Worm (Caenorhabditis elegans) whole organism, L3 larva: ENCODE measurements around the gene K06H7.8.

Experiments
- R02D3.7 ChIP-seq: fragments of 150-350 bp; optimal IDR thresholded peaks from 2 replicates; lab custom pipeline; 2014; ENCODE audit warnings: missing biosample characterization, missing genetic modification characterization
- ZK546.5 ChIP-seq: sonication (generic microtip); optimal IDR thresholded peaks from 2 replicates; lab custom pipeline; 2017; ENCODE audit warnings: missing biosample characterization, missing genetic modification characterization
- aly-2 ChIP-seq: fragments of 150-350 bp; optimal IDR thresholded peaks from 2 replicates; lab custom pipeline; 2014; ENCODE audit warnings: missing biosample characterization, missing genetic modification characterization
- ama-1 ChIP-seq: fragments of 150-350 bp; optimal IDR thresholded peaks from 2 replicates; lab custom pipeline; 2018
- ceh-16 ChIP-seq: sonication (generic microtip); optimal IDR thresholded peaks from 2 replicates; lab custom pipeline; 2017; ENCODE audit warnings: missing biosample characterization, missing genetic modification characterization
- ceh-28 ChIP-seq: fragments of 150-350 bp; optimal IDR thresholded peaks from 2 replicates; lab custom pipeline; 2014; ENCODE audit warnings: missing biosample characterization, missing genetic modification reagents, missing genetic modification characterization
- ceh-82 ChIP-seq: fragments of 150-350 bp; optimal IDR thresholded peaks from 2 replicates; lab custom pipeline; 2014; ENCODE audit warnings: missing biosample characterization, missing genetic modification characterization
- ceh-9 ChIP-seq: sonication (generic microtip); optimal IDR thresholded peaks from 2 replicates; lab custom pipeline; 2018; ENCODE audit warnings: missing biosample characterization, missing genetic modification characterization
- daf-12 ChIP-seq: fragments of 150-350 bp; optimal IDR thresholded peaks from 2 replicates; lab custom pipeline; 2014; ENCODE audit warnings: missing biosample characterization, missing genetic modification reagents, missing genetic modification characterization
- egl-27 ChIP-seq: sonication (generic microtip); optimal IDR thresholded peaks from 4 replicates; lab custom pipeline; 2017; ENCODE audit warnings: missing biosample characterization, missing genetic modification reagents, missing genetic modification characterization
- egl-5 ChIP-seq: fragments of 150-350 bp; optimal IDR thresholded peaks from 2 replicates; lab custom pipeline; 2017; ENCODE audit warnings: missing biosample characterization, missing genetic modification reagents, missing genetic modification characterization, inconsistent platforms
- elt-1 ChIP-seq: fragments of 150-350 bp; optimal IDR thresholded peaks from 2 replicates; lab custom pipeline; 2014; ENCODE audit warnings: missing biosample characterization, missing genetic modification characterization
- elt-2 ChIP-seq: sonication (generic microtip); optimal IDR thresholded peaks from 2 replicates; lab custom pipeline; 2016; ENCODE audit warnings: missing genetic modification reagents, mild to moderate bottlenecking, missing genetic modification characterization, missing compliant biosample characterization
- elt-3 ChIP-seq, 3 experiments: fragments of 150-350 bp in 1 of 3; sonication (generic microtip) in 2 of 3; optimal IDR thresholded peaks; 2 replicates in 2 of 3; 4 replicates in 1 of 3; lab custom pipeline; 2014 to 2017; ENCODE audit warnings: missing biosample characterization in 3 of 3, missing genetic modification characterization in 3 of 3
- eor-1 ChIP-seq, 2 experiments: fragments of 150-350 bp; optimal IDR thresholded peaks; 2 replicates each; lab custom pipeline; 2014 to 2018; ENCODE audit warnings: missing biosample characterization in 2 of 2, missing genetic modification characterization in 2 of 2
- fkh-10 ChIP-seq: sonication (generic microtip); optimal IDR thresholded peaks from 2 replicates; lab custom pipeline; 2017; ENCODE audit warnings: missing biosample characterization, missing genetic modification reagents, missing genetic modification characterization
- fkh-2 ChIP-seq: fragments of 150-350 bp; optimal IDR thresholded peaks from 2 replicates; lab custom pipeline; 2014; ENCODE audit warnings: missing biosample characterization, missing genetic modification reagents, missing genetic modification characterization
- fos-1 ChIP-seq: fragments of 150-350 bp; optimal IDR thresholded peaks from 2 replicates; lab custom pipeline; 2014; ENCODE audit warnings: missing biosample characterization, missing genetic modification characterization
- hmg-11 ChIP-seq: sonication (generic microtip); optimal IDR thresholded peaks from 2 replicates; lab custom pipeline; 2016; ENCODE audit warnings: missing genetic modification characterization, missing compliant biosample characterization
- jun-1 ChIP-seq: fragments of 150-350 bp; optimal IDR thresholded peaks from 2 replicates; lab custom pipeline; 2014; ENCODE audit warnings: missing biosample characterization, missing genetic modification reagents, missing genetic modification characterization
- lin-15B ChIP-seq: fragments of 150-350 bp; optimal IDR thresholded peaks from 2 replicates; lab custom pipeline; 2014; ENCODE audit warnings: missing biosample characterization, missing genetic modification characterization
- lin-39 ChIP-seq: fragments of 150-350 bp; optimal IDR thresholded peaks from 2 replicates; lab custom pipeline; 2018; ENCODE audit warnings: missing biosample characterization, missing genetic modification reagents, missing genetic modification characterization
- lsy-12 ChIP-seq: sonication (generic microtip); optimal IDR thresholded peaks from 2 replicates; lab custom pipeline; 2016; ENCODE audit warnings: mild to moderate bottlenecking, missing genetic modification characterization, missing compliant biosample characterization
- mdl-1 ChIP-seq: fragments of 150-350 bp; optimal IDR thresholded peaks from 2 replicates; lab custom pipeline; 2014; ENCODE audit warnings: missing biosample characterization, missing genetic modification characterization
- mml-1 ChIP-seq: fragments of 150-350 bp; sonication (generic microtip); optimal IDR thresholded peaks from 3 replicates; lab custom pipeline; 2014; ENCODE audit warnings: missing biosample characterization, missing genetic modification characterization
- nfya-1 ChIP-seq: sonication (generic microtip); optimal IDR thresholded peaks from 2 replicates; lab custom pipeline; 2017; ENCODE audit warnings: missing genetic modification characterization, mild to moderate bottlenecking, missing compliant biosample characterization, antibody characterized with exemption, moderate library complexity; ENCODE audit not compliant: insufficient read depth
- nhr-11 ChIP-seq: fragments of 150-350 bp; optimal IDR thresholded peaks from 2 replicates; lab custom pipeline; 2014; ENCODE audit warnings: missing biosample characterization, missing genetic modification characterization
- nhr-12 ChIP-seq: fragments of 150-350 bp; optimal IDR thresholded peaks from 2 replicates; lab custom pipeline; 2014; ENCODE audit warnings: missing biosample characterization, missing genetic modification characterization
- nhr-23 ChIP-seq: fragments of 150-350 bp; optimal IDR thresholded peaks from 2 replicates; lab custom pipeline; 2014; ENCODE audit warnings: missing biosample characterization, missing genetic modification reagents, missing genetic modification characterization
- nhr-237 ChIP-seq: fragments of 150-350 bp; optimal IDR thresholded peaks from 2 replicates; lab custom pipeline; 2014; ENCODE audit warnings: missing biosample characterization, missing genetic modification characterization
- nhr-25 ChIP-seq: sonication (generic microtip); optimal IDR thresholded peaks from 2 replicates; lab custom pipeline; 2017; ENCODE audit warnings: missing biosample characterization, missing genetic modification characterization
- nhr-28 ChIP-seq: fragments of 150-350 bp; optimal IDR thresholded peaks from 2 replicates; lab custom pipeline; 2014; ENCODE audit warnings: missing biosample characterization, missing genetic modification characterization
- nhr-43 ChIP-seq: sonication (generic microtip); optimal IDR thresholded peaks from 2 replicates; lab custom pipeline; 2016; ENCODE audit warnings: mild to moderate bottlenecking, missing genetic modification characterization, missing compliant biosample characterization; ENCODE audit not compliant: poor library complexity, severe bottlenecking
- nhr-67 ChIP-seq: fragments of 150-350 bp; optimal IDR thresholded peaks from 2 replicates; lab custom pipeline; 2014; ENCODE audit warnings: missing biosample characterization, missing genetic modification characterization
- nhr-76 ChIP-seq: fragments of 150-350 bp; sonication (generic microtip); optimal IDR thresholded peaks from 5 replicates; lab custom pipeline; 2014; ENCODE audit warnings: missing biosample characterization, missing genetic modification characterization
- nhr-77 ChIP-seq: fragments of 150-350 bp; optimal IDR thresholded peaks from 2 replicates; lab custom pipeline; 2014; ENCODE audit warnings: missing biosample characterization, missing genetic modification characterization
- pha-4 ChIP-seq: fragments of 150-350 bp; optimal IDR thresholded peaks from 2 replicates; lab custom pipeline; 2014; ENCODE audit warnings: missing biosample characterization, missing genetic modification reagents, missing genetic modification characterization
- pqm-1 ChIP-seq: fragments of 150-350 bp; optimal IDR thresholded peaks from 2 replicates; lab custom pipeline; 2017; ENCODE audit warnings: missing biosample characterization, missing genetic modification characterization, inconsistent platforms
- sea-2 ChIP-seq: fragments of 150-350 bp; sonication (generic microtip); optimal IDR thresholded peaks from 4 replicates; lab custom pipeline; 2014; ENCODE audit warnings: missing biosample characterization, missing genetic modification reagents, missing genetic modification characterization
- skn-1 ChIP-seq: fragments of 150-350 bp; optimal IDR thresholded peaks from 2 replicates; lab custom pipeline; 2014; ENCODE audit warnings: missing biosample characterization, missing genetic modification characterization
- snpc-4 ChIP-seq: fragments of 150-350 bp; optimal IDR thresholded peaks from 2 replicates; lab custom pipeline; 2014; ENCODE audit warnings: missing biosample characterization, missing genetic modification characterization
- tbx-2 ChIP-seq: sonication (generic microtip); optimal IDR thresholded peaks from 2 replicates; lab custom pipeline; 2016; ENCODE audit warnings: mild to moderate bottlenecking, missing genetic modification characterization, missing compliant biosample characterization
- unc-39 ChIP-seq: sonication (generic microtip); optimal IDR thresholded peaks from 4 replicates; lab custom pipeline; 2017; ENCODE audit warnings: missing biosample characterization, missing genetic modification characterization
- unc-62 ChIP-seq: fragments of 150-350 bp; sonication (generic microtip); optimal IDR thresholded peaks from 4 replicates; lab custom pipeline; 2014; ENCODE audit warnings: missing biosample characterization, missing genetic modification reagents, missing genetic modification characterization
- zag-1 ChIP-seq: fragments of 150-350 bp; optimal IDR thresholded peaks from 2 replicates; lab custom pipeline; 2014; ENCODE audit warnings: missing biosample characterization, missing genetic modification characterization
- ztf-11 ChIP-seq: fragments of 150-350 bp; optimal IDR thresholded peaks from 2 replicates; lab custom pipeline; 2014; ENCODE audit warnings: missing biosample characterization, missing genetic modification characterization
- ztf-4 ChIP-seq: fragments of 150-350 bp; optimal IDR thresholded peaks from 2 replicates; lab custom pipeline; 2014; ENCODE audit warnings: missing biosample characterization, missing genetic modification characterization

K06H7.8 gene

DNA sequence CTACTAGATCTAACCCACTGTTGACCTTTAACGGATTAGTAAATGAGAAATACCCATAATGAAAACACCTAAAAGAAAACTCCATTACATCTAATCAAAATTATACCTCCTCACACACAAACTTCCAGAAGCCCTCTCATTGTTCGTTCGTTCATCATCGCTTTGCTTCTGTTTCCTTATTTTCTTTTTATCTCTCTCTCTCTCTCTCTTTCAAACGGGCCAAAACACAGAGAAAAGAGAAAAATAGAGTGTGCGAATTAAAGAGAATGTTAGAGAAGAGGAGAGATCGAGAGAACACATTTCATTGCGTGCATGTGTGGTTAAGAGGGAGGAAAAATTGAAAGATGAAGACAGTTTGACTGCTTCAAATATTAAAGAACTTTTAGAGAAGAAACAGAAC, 26.3 kb upstream of the K06H7.8 start:
- no peak for TF ChIP-seq ceh-16
- TF ChIP-seq egl-5 (tag; lab: Kevin White, UChicago), result peak; percentile 89
- no peak for TF ChIP-seq nhr-43
- peak; percentile 41 for TF ChIP-seq ceh-28
- no peak for TF ChIP-seq ceh-9 (tag; lab: Kevin White, UChicago)
- TF ChIP-seq nfya-1 (tag; lab: Kevin White, UChicago), result peak; percentile 91
- TF ChIP-seq nhr-237 (tag; lab: Kevin White, UChicago), result no peak
- peak; percentile 48 for TF ChIP-seq elt-2 (tag; lab: Kevin White, UChicago)
- no peak for TF ChIP-seq ztf-4 (tag; lab: Kevin White, UChicago)
- no peak for TF ChIP-seq egl-27
- no peak for TF ChIP-seq tbx-2 (tag; lab: Kevin White, UChicago)
- TF ChIP-seq ama-1 (lab: Kevin White, UChicago), result no peak
- peak; percentile 86 for TF ChIP-seq nhr-23 (tag; lab: Kevin White, UChicago)
- no peak for TF ChIP-seq ZK546.5 (tag; lab: Kevin White, UChicago)
- peak; percentile 25 for TF ChIP-seq nhr-25 (tag; lab: Kevin White, UChicago)
- TF ChIP-seq elt-3 (tag; optimal IDR thresholded peaks at IDR 0.05; lab: Kevin White, UChicago), result no peak
- TF ChIP-seq fkh-2 (tag; lab: Kevin White, UChicago), result no peak
- TF ChIP-seq nhr-28 (tag; lab: Kevin White, UChicago), result no peak
- no peak for TF ChIP-seq unc-62 (GFP tag; lab: Kevin White, UChicago)
- TF ChIP-seq pqm-1 (tag; lab: Kevin White, UChicago), result peak; percentile 60
- TF ChIP-seq nhr-11 (tag; lab: Kevin White, UChicago), result no peak
- TF ChIP-seq pha-4 (tag; lab: Kevin White, UChicago), result peak; percentile 79
- peak; percentile 37 for TF ChIP-seq lin-15B (tag; lab: Kevin White, UChicago)
- no peak for TF ChIP-seq mml-1 (tag; lab: Kevin White, UChicago)
- peak; percentile 11 for TF ChIP-seq hmg-11 (tag; lab: Kevin White, UChicago)
- TF ChIP-seq sea-2 (GFP tag; lab: Kevin White, UChicago), result no peak
- no peak for TF ChIP-seq ztf-11 (tag; lab: Kevin White, UChicago)
- TF ChIP-seq elt-1, result peak; percentile 21
- peak; percentile 38 for TF ChIP-seq snpc-4 (tag; lab: Kevin White, UChicago)
- TF ChIP-seq fkh-10 (GFP tag; lab: Kevin White, UChicago), result peak; percentile 67
- no peak for TF ChIP-seq daf-12
- peak; percentile 65 for TF ChIP-seq skn-1 (tag; lab: Kevin White, UChicago)
- TF ChIP-seq eor-1 (tag; optimal IDR thresholded peaks at IDR 0.05; lab: Kevin White, UChicago), result no peak
- no peak for TF ChIP-seq fos-1 (tag; lab: Kevin White, UChicago)
- peak; percentile 31 for TF ChIP-seq mdl-1
- TF ChIP-seq aly-2 (tag; lab: Kevin White, UChicago), result no peak
- peak; percentile 50 for TF ChIP-seq jun-1
- peak; percentile 20 for TF ChIP-seq lin-39 (tag; lab: Kevin White, UChicago)
- TF ChIP-seq lsy-12, result no peak
- no peak for TF ChIP-seq nhr-67
- TF ChIP-seq nhr-77 (tag; lab: Kevin White, UChicago), result no peak
- no peak for TF ChIP-seq unc-39 (tag; lab: Kevin White, UChicago)
- TF ChIP-seq nhr-12 (tag; lab: Kevin White, UChicago), result no peak
- no peak for TF ChIP-seq R02D3.7 (tag; lab: Kevin White, UChicago)
- no peak for TF ChIP-seq ceh-82 (tag; lab: Kevin White, UChicago)
- no peak for TF ChIP-seq nhr-76
- no peak for TF ChIP-seq zag-1 (tag; lab: Kevin White, UChicago)
- TF ChIP-seq, all 47 proteins: peak for 17
